Worm (Caenorhabditis elegans) whole organism, midembryonic: Measurements from ENCODE around the gene K10D11.4.

ENCODE experiments used
- T22C8.4 ChIP-seq: fragments of 200-800 bp; sonication (Bioruptor generic); IDR thresholded peaks from 2 replicates; pipeline ENCODE4 v1.3.6; 2022; ENCODE audit warnings: missing genetic modification characterization, missing compliant biosample characterization
- cog-1 ChIP-seq: sonication (generic microtip); optimal IDR thresholded peaks from 2 replicates; lab custom pipeline; 2016; ENCODE audit warnings: missing genetic modification characterization, missing compliant biosample characterization
- flt-1 ChIP-seq: fragments of 200-800 bp; sonication (Bioruptor generic); IDR thresholded peaks from 2 replicates; pipeline ENCODE4 v1.3.6; 2022; ENCODE audit warnings: missing genetic modification characterization, missing compliant biosample characterization
- klf-2 ChIP-seq: fragments of 200-800 bp; sonication (Bioruptor generic); conservative IDR thresholded peaks from 2 replicates; pipeline ENCODE4 v1.3.6; 2022; ENCODE audit warnings: missing genetic modification reagents, missing genetic modification characterization, missing compliant biosample characterization
- tab-1 ChIP-seq: fragments of 200-800 bp; sonication (Bioruptor generic); IDR thresholded peaks from 2 replicates; pipeline ENCODE4 v1.3.6; 2022; ENCODE audit warnings: missing genetic modification characterization, missing compliant biosample characterization

ce11 chrIV:12972780-12973179, 21.5 kb downstream of the K10D11.4 start:
- TF ChIP-seq flt-1 (no peak), T22C8.4 (GFP tag; lab: Robert Waterston, UW) (no peak), cog-1 (tag; lab: Kevin White, UChicago) (no peak), klf-2 (GFP tag; lab: Robert Waterston, UW) (no peak), tab-1 (no peak)
